Worm (Caenorhabditis elegans) whole organism, young adult: Measurements from ENCODE around the gene ceh-63.

ENCODE experiments used
- B0019.2 ChIP-seq: fragments of 200-800 bp; sonication (Bioruptor generic); conservative IDR thresholded peaks from 2 replicates; pipeline ENCODE4 v1.3.6; 2022; ENCODE audit warnings: missing genetic modification reagents, missing genetic modification characterization, missing compliant biosample characterization
- B0261.1 ChIP-seq: sonication (generic microtip); optimal IDR thresholded peaks from 2 replicates; lab custom pipeline; 2016; ENCODE audit warnings: mild to moderate bottlenecking, missing genetic modification characterization, moderate library complexity, missing compliant biosample characterization
- C06A6.2 ChIP-seq: fragments of 200-800 bp; sonication (Bioruptor generic); conservative IDR thresholded peaks from 2 replicates; pipeline ENCODE4 v1.3.6; 2022; ENCODE audit warnings: missing genetic modification characterization, missing compliant biosample characterization
- C17E4.6 ChIP-seq: fragments of 200-800 bp; sonication (Bioruptor generic); IDR thresholded peaks from 2 replicates; pipeline ENCODE4 v1.3.6; 2022; ENCODE audit warnings: missing genetic modification reagents, missing genetic modification characterization, missing compliant biosample characterization
- D2030.7 ChIP-seq: fragments of 200-800 bp; sonication (Bioruptor generic); IDR thresholded peaks from 2 replicates; pipeline ENCODE4 v1.3.6; 2022; ENCODE audit warnings: missing genetic modification reagents, missing genetic modification characterization, missing compliant biosample characterization
- F10E7.11 ChIP-seq: sonication (generic microtip); optimal IDR thresholded peaks from 2 replicates; lab custom pipeline; 2017; ENCODE audit warnings: mild to moderate bottlenecking, missing genetic modification characterization, moderate library complexity, missing compliant biosample characterization
- F33H1.4 ChIP-seq: fragments of 200-800 bp; sonication (Bioruptor generic); IDR thresholded peaks from 2 replicates; pipeline ENCODE4 v1.3.6; 2022; ENCODE audit warnings: missing genetic modification reagents, missing genetic modification characterization, missing compliant biosample characterization
- F37B4.10 ChIP-seq: fragments of 200-800 bp; sonication (Bioruptor generic); IDR thresholded peaks from 2 replicates; pipeline ENCODE4 v1.3.6; 2022; ENCODE audit warnings: missing genetic modification characterization, missing compliant biosample characterization
- F57A8.1 ChIP-seq: fragments of 200-800 bp; sonication (Bioruptor generic); optimal IDR thresholded peaks from 2 replicates; lab custom pipeline; 2018; ENCODE audit warnings: mild to moderate bottlenecking, missing genetic modification characterization, moderate library complexity, missing compliant biosample characterization
- F57C9.4 ChIP-seq: sonication (generic microtip); optimal IDR thresholded peaks from 2 replicates; lab custom pipeline; 2017; ENCODE audit warnings: mild to moderate bottlenecking, missing genetic modification characterization, missing compliant biosample characterization
- T07F8.4 ChIP-seq: sonication (generic microtip); optimal IDR thresholded peaks from 2 replicates; lab custom pipeline; 2016; ENCODE audit warnings: mild to moderate bottlenecking, missing genetic modification characterization, moderate library complexity, missing compliant biosample characterization
- Y56A3A.18 ChIP-seq: fragments of 200-800 bp; sonication (Bioruptor generic); IDR thresholded peaks from 2 replicates; pipeline ENCODE4 v1.3.6; 2022; ENCODE audit warnings: missing genetic modification reagents, missing genetic modification characterization, missing compliant biosample characterization
- Y67H2A.10 ChIP-seq: fragments of 200-800 bp; sonication (Bioruptor generic); conservative IDR thresholded peaks from 2 replicates; pipeline ENCODE4 v1.3.6; 2022; ENCODE audit warnings: missing genetic modification reagents, missing genetic modification characterization, missing compliant biosample characterization
- akir-1 ChIP-seq: fragments of 200-800 bp; sonication (Bioruptor generic); optimal IDR thresholded peaks from 2 replicates; lab custom pipeline; 2018; ENCODE audit warnings: mild to moderate bottlenecking, missing genetic modification characterization, moderate library complexity, missing compliant biosample characterization
- aptf-2 ChIP-seq: fragments of 200-800 bp; sonication (Bioruptor generic); conservative IDR thresholded peaks from 2 replicates; pipeline ENCODE4 v1.3.6; 2022; ENCODE audit warnings: missing genetic modification reagents, missing genetic modification characterization, missing compliant biosample characterization
- aptf-3 ChIP-seq: fragments of 200-800 bp; sonication (Bioruptor generic); IDR thresholded peaks from 2 replicates; pipeline ENCODE4 v1.3.6; 2022; ENCODE audit warnings: missing genetic modification characterization, missing compliant biosample characterization
- atf-7 ChIP-seq: sonication (generic microtip); optimal IDR thresholded peaks from 2 replicates; lab custom pipeline; 2017; ENCODE audit warnings: mild to moderate bottlenecking, missing genetic modification characterization, missing compliant biosample characterization
- athp-1 ChIP-seq: sonication (generic microtip); optimal IDR thresholded peaks from 2 replicates; lab custom pipeline; 2017; ENCODE audit warnings: mild to moderate bottlenecking, missing genetic modification characterization, missing compliant biosample characterization
- attf-5 ChIP-seq: fragments of 200-800 bp; sonication (Bioruptor generic); optimal IDR thresholded peaks from 2 replicates; lab custom pipeline; 2018; ENCODE audit warnings: mild to moderate bottlenecking, missing genetic modification characterization, missing compliant biosample characterization
- bed-2 ChIP-seq: fragments of 200-800 bp; sonication (Bioruptor generic); IDR thresholded peaks from 2 replicates; pipeline ENCODE4 v1.3.6; 2022; ENCODE audit warnings: missing genetic modification reagents, missing genetic modification characterization, missing compliant biosample characterization
- ceh-40 ChIP-seq: fragments of 200-800 bp; sonication (Bioruptor generic); IDR thresholded peaks from 2 replicates; pipeline ENCODE4 v1.3.6; 2022; ENCODE audit warnings: missing genetic modification characterization, missing compliant biosample characterization
- ceh-58 ChIP-seq: fragments of 200-800 bp; sonication (Bioruptor generic); IDR thresholded peaks from 2 replicates; pipeline ENCODE4 v1.3.6; 2022; ENCODE audit warnings: missing genetic modification characterization, missing compliant biosample characterization
- ceh-91 ChIP-seq: fragments of 200-800 bp; sonication (Bioruptor generic); IDR thresholded peaks from 2 replicates; pipeline ENCODE4 v1.3.6; 2022; ENCODE audit warnings: missing genetic modification reagents, missing genetic modification characterization, missing compliant biosample characterization
- chd-7 ChIP-seq: sonication (generic microtip); optimal IDR thresholded peaks from 2 replicates; lab custom pipeline; 2016; ENCODE audit warnings: mild to moderate bottlenecking, missing genetic modification characterization, moderate library complexity, missing compliant biosample characterization
- die-1 ChIP-seq: sonication (generic microtip); optimal IDR thresholded peaks from 2 replicates; lab custom pipeline; 2016; ENCODE audit warnings: missing genotype, mild to moderate bottlenecking, missing genetic modification characterization, missing compliant biosample characterization
- dox-1 ChIP-seq: fragments of 200-800 bp; sonication (Bioruptor generic); IDR thresholded peaks from 2 replicates; pipeline ENCODE4 v1.3.6; 2022; ENCODE audit warnings: missing genetic modification reagents, missing genetic modification characterization, missing compliant biosample characterization
- dpl-1 ChIP-seq: fragments of 150-350 bp; optimal IDR thresholded peaks from 2 replicates; lab custom pipeline; 2014; ENCODE audit warnings: missing biosample characterization, missing genetic modification reagents, missing genetic modification characterization
- gei-17 ChIP-seq: fragments of 200-800 bp; sonication (Bioruptor generic); optimal IDR thresholded peaks from 2 replicates; lab custom pipeline; 2018; ENCODE audit warnings: mild to moderate bottlenecking, missing genetic modification characterization, missing compliant biosample characterization
- hmg-20 ChIP-seq: fragments of 200-800 bp; sonication (Bioruptor generic); IDR thresholded peaks from 2 replicates; pipeline ENCODE4 v1.3.6; 2022; ENCODE audit warnings: missing genetic modification reagents, missing genetic modification characterization, missing compliant biosample characterization
- hrde-1 ChIP-seq: sonication (generic microtip); optimal IDR thresholded peaks from 2 replicates; lab custom pipeline; 2016; ENCODE audit warnings: missing genetic modification characterization, mild to moderate bottlenecking, missing compliant biosample characterization, moderate library complexity, missing genotype, missing genetic modification reagents, borderline replicate concordance
- let-607 ChIP-seq, 2 experiments: fragments of 200-800 bp in 1 of 2; sonication (Bioruptor generic) in 1 of 2; sonication (generic microtip) in 1 of 2; optimal IDR thresholded peaks; 2 replicates each; lab custom pipeline; 2016 to 2018; ENCODE audit warnings: mild to moderate bottlenecking in 2 of 2, missing compliant biosample characterization in 2 of 2, missing genetic modification characterization in 2 of 2, moderate library complexity in 2 of 2, missing genotype in 1 of 2
- lin-40 ChIP-seq: sonication (generic microtip); optimal IDR thresholded peaks from 2 replicates; lab custom pipeline; 2016; ENCODE audit warnings: missing genetic modification characterization, mild to moderate bottlenecking, missing compliant biosample characterization, missing genotype, missing genetic modification reagents
- lir-1 ChIP-seq: fragments of 200-800 bp; sonication (Bioruptor generic); conservative IDR thresholded peaks from 2 replicates; pipeline ENCODE4 v1.3.6; 2022; ENCODE audit warnings: missing genetic modification reagents, missing genetic modification characterization, missing compliant biosample characterization
- lsl-1 ChIP-seq: fragments of 200-800 bp; sonication (Bioruptor generic); optimal IDR thresholded peaks from 2 replicates; lab custom pipeline; 2018; ENCODE audit warnings: mild to moderate bottlenecking, missing genetic modification characterization, moderate library complexity, missing compliant biosample characterization
- lsy-27 ChIP-seq: sonication (generic microtip); optimal IDR thresholded peaks from 2 replicates; lab custom pipeline; 2017; ENCODE audit warnings: missing genetic modification characterization, mild to moderate bottlenecking, missing compliant biosample characterization, antibody characterized with exemption, missing genotype, borderline replicate concordance; ENCODE audit not compliant: insufficient read depth
- mel-28 ChIP-seq: sonication (generic microtip); optimal IDR thresholded peaks from 2 replicates; lab custom pipeline; 2016; ENCODE audit warnings: borderline replicate concordance, mild to moderate bottlenecking, missing genetic modification characterization, missing compliant biosample characterization
- mes-4 ChIP-seq: sonication (generic microtip); optimal IDR thresholded peaks from 2 replicates; lab custom pipeline; 2016; ENCODE audit warnings: missing genotype, missing genetic modification characterization, missing compliant biosample characterization
- nfya-1 ChIP-seq: sonication (generic microtip); optimal IDR thresholded peaks from 2 replicates; lab custom pipeline; 2017; ENCODE audit warnings: antibody characterized with exemption, missing compliant biosample characterization, missing genetic modification characterization, borderline replicate concordance; ENCODE audit not compliant: insufficient read depth
- nfyb-1 ChIP-seq: fragments of 200-800 bp; sonication (Bioruptor generic); IDR thresholded peaks from 2 replicates; pipeline ENCODE4 v1.3.6; 2022; ENCODE audit warnings: missing genetic modification reagents, missing genetic modification characterization, missing compliant biosample characterization
- nhr-120 ChIP-seq: fragments of 200-800 bp; sonication (Bioruptor generic); IDR thresholded peaks from 2 replicates; pipeline ENCODE4 v1.3.6; 2022; ENCODE audit warnings: missing genetic modification characterization, missing compliant biosample characterization
- rec-8 ChIP-seq, 2 experiments: sonication (generic microtip); optimal IDR thresholded peaks; 2 replicates each; lab custom pipeline; 2016; ENCODE audit warnings: mild to moderate bottlenecking in 2 of 2, missing genetic modification characterization in 2 of 2, missing genetic modification reagents in 2 of 2, missing genotype in 2 of 2, missing biosample characterization in 1 of 2, missing compliant biosample characterization in 1 of 2, moderate library complexity in 1 of 2
- rpc-1 ChIP-seq, 2 experiments: fragments of 150-350 bp in 1 of 2; sonication (generic microtip) in 1 of 2; optimal IDR thresholded peaks; 2 replicates each; lab custom pipeline; 2014 to 2018; ENCODE audit warnings: missing biosample characterization in 1 of 2, missing genetic modification characterization in 1 of 2, missing genetic modification reagents in 1 of 2, missing genotype in 1 of 2
- sptf-2 ChIP-seq: fragments of 200-800 bp; sonication (Bioruptor generic); optimal IDR thresholded peaks from 2 replicates; lab custom pipeline; 2018; ENCODE audit warnings: mild to moderate bottlenecking, missing genetic modification characterization, missing compliant biosample characterization
- tbx-9 ChIP-seq: sonication (generic microtip); optimal IDR thresholded peaks from 2 replicates; lab custom pipeline; 2016; ENCODE audit warnings: borderline replicate concordance, missing genetic modification characterization, inconsistent platforms, missing compliant biosample characterization
- unc-62 ChIP-seq: fragments of 150-350 bp; optimal IDR thresholded peaks from 2 replicates; lab custom pipeline; 2014; ENCODE audit warnings: missing biosample characterization, missing genetic modification reagents, missing genetic modification characterization
- ztf-22 ChIP-seq: fragments of 200-800 bp; sonication (Bioruptor generic); optimal IDR thresholded peaks from 2 replicates; lab custom pipeline; 2018; ENCODE audit warnings: mild to moderate bottlenecking, missing genetic modification characterization, moderate library complexity, missing compliant biosample characterization
- ztf-26 ChIP-seq: sonication (generic microtip); optimal IDR thresholded peaks from 2 replicates; lab custom pipeline; 2017; ENCODE audit warnings: missing genetic modification characterization, missing compliant biosample characterization

The ceh-63 gene

ce11 chrX:3697623-3698022 lies 23.8 kb upstream of the ceh-63 start:
- TF ChIP-seq attf-5 (GFP tag; lab: Kevin White, UChicago) (peak; percentile 71), F57C9.4 (tag; lab: Kevin White, UChicago) (peak; percentile 10), sptf-2 (GFP tag; lab: Kevin White, UChicago) (peak; percentile 1), rec-8 (tag; optimal IDR thresholded peaks at IDR 0.05; lab: Kevin White, UChicago) (peak; percentile 74 to 79), D2030.7 (peak; percentile 64), F33H1.4 (GFP tag; lab: Robert Waterston, UW) (no peak), ceh-58 (GFP tag; lab: Robert Waterston, UW) (no peak), athp-1 (tag; lab: Kevin White, UChicago) (peak; percentile 60), B0261.1 (tag; lab: Kevin White, UChicago) (peak; percentile 98), unc-62 (GFP tag; lab: Kevin White, UChicago) (no peak), akir-1 (GFP tag; lab: Kevin White, UChicago) (peak; percentile 56), ceh-40 (no peak), ztf-26 (tag; lab: Kevin White, UChicago) (peak; percentile 62), F57A8.1 (GFP tag; lab: Kevin White, UChicago) (no peak), bed-2 (GFP tag; lab: Robert Waterston, UW) (no peak), chd-7 (tag; lab: Kevin White, UChicago) (peak; percentile 78), hmg-20 (peak; percentile 62; the same call in 1 of the 2 replicates), mes-4 (tag; lab: Kevin White, UChicago) (peak; percentile 48), lsl-1 (peak; percentile 13), F37B4.10 (0 out of 2 replicates have a peak, but pooled peaks have one; percentile 75), aptf-2 (GFP tag; lab: Robert Waterston, UW) (peak; percentile 57; the same call in 1 of the 2 replicates), atf-7 (tag; lab: Kevin White, UChicago) (peak; percentile 14), Y56A3A.18 (GFP tag; lab: Robert Waterston, UW) (peak; percentile 80; the same call in 1 of the 2 replicates), die-1 (tag; lab: Kevin White, UChicago) (peak; percentile 95), B0019.2 (GFP tag; lab: Robert Waterston, UW) (peak; percentile 40; the same call in 1 of the 2 replicates), gei-17 (GFP tag; lab: Kevin White, UChicago) (peak; percentile 63), C17E4.6 (GFP tag; lab: Robert Waterston, UW) (no peak), lsy-27 (peak; percentile 78), dox-1 (GFP tag; lab: Robert Waterston, UW) (peak; percentile 89), tbx-9 (tag; lab: Kevin White, UChicago) (no peak), let-607 (tag; optimal IDR thresholded peaks at IDR 0.05; lab: Kevin White, UChicago) (peak; percentile 35 to 48), hrde-1 (peak; percentile 44), T07F8.4 (tag; lab: Kevin White, UChicago) (peak; percentile 71), ceh-91 (GFP tag; lab: Robert Waterston, UW) (no peak), lir-1 (GFP tag; lab: Robert Waterston, UW) (peak; percentile 73; the same call in 1 of the 2 replicates), rpc-1 (optimal IDR thresholded peaks at IDR 0.05; lab: Kevin White, UChicago) (peak; percentile 95), rpc-1 (tag; optimal IDR thresholded peaks at IDR 0.05; lab: Kevin White, UChicago) (peak; percentile 97), Y67H2A.10 (GFP tag; lab: Robert Waterston, UW) (no peak), nfyb-1 (peak; percentile 83), nfya-1 (tag; lab: Kevin White, UChicago) (no peak), nhr-120 (GFP tag; lab: Robert Waterston, UW) (no peak), lin-40 (tag; lab: Kevin White, UChicago) (peak; percentile 74), aptf-3 (GFP tag; lab: Robert Waterston, UW) (0 out of 2 replicates have a peak, but pooled peaks have one; percentile 77), F10E7.11 (tag; lab: Kevin White, UChicago) (peak; percentile 25), C06A6.2 (peak; percentile 68; the same call in 1 of the 2 replicates), mel-28 (tag; lab: Kevin White, UChicago) (peak; percentile 53), ztf-22 (peak; percentile 18), dpl-1 (GFP tag; lab: Kevin White, UChicago) (peak; percentile 7)
